Fruit fly (Drosophila melanogaster): ENCODE data around the gene eIF4H1.
A peak's percentile ranks its signal among the peaks of the same experiment; 100 is the strongest.

dm6 chrX:16420878-16421277, 27.6 kb upstream of the eIF4H1 start:
- TF ChIP-seq fd96Ca (GFP tag; IDR thresholded peaks at IDR 0.05): no peak
- TF ChIP-seq CG17806 (tag; optimal IDR thresholded peaks at IDR 0.05): no peak
- TF ChIP-seq CG32121 (GFP tag; IDR thresholded peaks at IDR 0.05): no peak
- TF ChIP-seq CG4496 (GFP tag; IDR thresholded peaks at IDR 0.05): no peak
- no peak for TF ChIP-seq Pif1A (GFP tag; optimal IDR thresholded peaks at IDR 0.05)
- TF ChIP-seq CG9948 (tag; optimal IDR thresholded peaks at IDR 0.05): no peak
- TF ChIP-seq EcR (GFP tag; optimal IDR thresholded peaks at IDR 0.05): peak; percentile 56
- no peak for TF ChIP-seq CG14655 (GFP tag; optimal IDR thresholded peaks at IDR 0.05)
